Worm (Caenorhabditis elegans): Measurements from ENCODE around the gene F10G7.5.

DNA sequence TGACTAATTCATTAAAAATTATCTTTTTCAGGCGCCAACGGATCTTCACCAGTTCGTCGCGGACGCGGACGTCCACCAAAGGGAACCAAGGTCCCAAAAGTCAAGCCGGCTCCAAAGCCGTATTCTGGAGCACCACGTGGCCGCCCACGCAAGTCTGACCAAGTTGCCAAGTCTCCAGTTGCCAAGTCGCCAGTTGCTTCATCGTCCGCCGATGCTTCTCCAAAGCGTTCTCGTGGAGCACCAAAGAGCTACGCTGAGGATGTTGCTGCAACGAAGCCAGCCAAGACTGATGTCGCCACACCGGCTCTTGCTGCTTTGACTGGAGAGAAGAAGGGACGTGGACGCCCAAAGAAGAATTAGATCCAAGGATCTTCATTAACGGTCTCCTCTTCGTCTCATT is 20.0 kb upstream of the F10G7.5 start:
- no peak for TF ChIP-seq nhr-237 (tag; optimal IDR thresholded peaks at IDR 0.05)
- no peak for TF ChIP-seq lin-29 (GFP tag; IDR thresholded peaks at IDR 0.05)
- TF ChIP-seq jun-1 (tag; optimal IDR thresholded peaks at IDR 0.05): no peak
- no peak for TF ChIP-seq nhr-77 (tag; optimal IDR thresholded peaks at IDR 0.05)
- TF ChIP-seq fos-1 (tag; optimal IDR thresholded peaks at IDR 0.05): no peak
- no peak for TF ChIP-seq pha-4 (GFP tag; IDR thresholded peaks at IDR 0.05)
- no peak for TF ChIP-seq pha-4 (tag; optimal IDR thresholded peaks at IDR 0.05)
- no peak for TF ChIP-seq zip-2 (tag; optimal IDR thresholded peaks at IDR 0.05)
- no peak for TF ChIP-seq F44E2.7 (GFP tag; IDR thresholded peaks at IDR 0.05)
- no peak for TF ChIP-seq duxl-1 (tag; optimal IDR thresholded peaks at IDR 0.05; ENCODE audit: poor library complexity)
